Worm (Caenorhabditis elegans): Measurements from ENCODE around the gene hnd-1.

- TF ChIP-seq unc-62 (GFP tag; optimal IDR thresholded peaks at IDR 0.05) (no peak), hlh-1 (tag; optimal IDR thresholded peaks at IDR 0.05) (peak; percentile 23), elt-1 (tag; optimal IDR thresholded peaks at IDR 0.05; ENCODE audit: borderline replicate concordance, insufficient read depth) (no peak), blmp-1 (tag; optimal IDR thresholded peaks at IDR 0.05) (no peak), ces-1 (GFP tag; optimal IDR thresholded peaks at IDR 0.05) (peak; percentile 83), bed-3 (GFP tag; optimal IDR thresholded peaks at IDR 0.05) (no peak), unc-39 (tag; optimal IDR thresholded peaks at IDR 0.05) (no peak), nhr-237 (tag; optimal IDR thresholded peaks at IDR 0.05) (no peak), nhr-28 (tag; optimal IDR thresholded peaks at IDR 0.05) (no peak), M03D4.4 (tag; optimal IDR thresholded peaks at IDR 0.05) (no peak)
Measured at ce11 chrX:11666545-11667177, 17.7 kb upstream of the hnd-1 start, which contains the start of gene noca-2.
